Fruit fly (Drosophila melanogaster): ENCODE data around the gene Toll-9.
A peak's percentile ranks its signal among the peaks of the same experiment; 100 is the strongest.

Gene Toll-9

dm6 chr3L:20404515-20404914 is 38.0 kb upstream of the Toll-9 start:
- peak; percentile 5 for TF ChIP-seq HLHmδ (GFP tag; optimal IDR thresholded peaks at IDR 0.05)
- TF ChIP-seq CG10321 (GFP tag; IDR thresholded peaks at IDR 0.05), result no peak
- no peak for TF ChIP-seq Dbx (GFP tag; IDR thresholded peaks at IDR 0.05)
- TF ChIP-seq NC2β (GFP tag; optimal IDR thresholded peaks at IDR 0.05), result no peak
- no peak for TF ChIP-seq CG9797 (GFP tag; optimal IDR thresholded peaks at IDR 0.05)
- no peak for TF ChIP-seq lov (optimal IDR thresholded peaks at IDR 0.05)
- TF ChIP-seq lov (GFP tag; IDR thresholded peaks at IDR 0.05), result no peak
- 0 out of 3 replicates have a peak, but pooled peaks have one; percentile 22 for TF ChIP-seq ken (GFP tag; IDR thresholded peaks at IDR 0.05)
- TF ChIP-seq stwl (tag; optimal IDR thresholded peaks at IDR 0.05), result no peak
- no peak for TF ChIP-seq CG32532 (GFP tag; IDR thresholded peaks at IDR 0.05)
- no peak for TF ChIP-seq fru (optimal IDR thresholded peaks at IDR 0.05)
- no peak for TF ChIP-seq Drgx (GFP tag; IDR thresholded peaks at IDR 0.05)
- no peak for TF ChIP-seq Mad (GFP tag; optimal IDR thresholded peaks at IDR 0.05)
- no peak for TF ChIP-seq croc (GFP tag; conservative IDR thresholded peaks at IDR 0.05)
- no peak for TF ChIP-seq lmd (GFP tag; IDR thresholded peaks at IDR 0.05)
- no peak for TF ChIP-seq Optix (GFP tag; IDR thresholded peaks at IDR 0.05)
- no peak for TF ChIP-seq nerfin-1 (tag; optimal IDR thresholded peaks at IDR 0.05)
- TF ChIP-seq Neu2 (GFP tag; optimal IDR thresholded peaks at IDR 0.05; ENCODE audit: borderline replicate concordance), result no peak
- no peak for TF ChIP-seq Dek (tag; optimal IDR thresholded peaks at IDR 0.05)
- peak; percentile 69; the same call in 1 of the 3 replicates for TF ChIP-seq CG2199 (GFP tag; IDR thresholded peaks at IDR 0.05)
- TF ChIP-seq zf30C (GFP tag; optimal IDR thresholded peaks at IDR 0.05), result no peak
- no peak for TF ChIP-seq GATAe (GFP tag; conservative IDR thresholded peaks at IDR 0.05)
- no peak for TF ChIP-seq Ada2b (GFP tag; IDR thresholded peaks at IDR 0.05)
- peak; percentile 9; the same call in 1 of the 3 replicates for TF ChIP-seq ci (GFP tag; IDR thresholded peaks at IDR 0.05)
- no peak for TF ChIP-seq CG14441 (GFP tag; IDR thresholded peaks at IDR 0.05)
- peak; percentile 21 for TF ChIP-seq CG15479 (GFP tag; optimal IDR thresholded peaks at IDR 0.05)
- TF ChIP-seq Jarid2 (GFP tag; optimal IDR thresholded peaks at IDR 0.05), result no peak
- no peak for TF ChIP-seq tap (tag; optimal IDR thresholded peaks at IDR 0.05)
- no peak for TF ChIP-seq CG3847 (GFP tag; IDR thresholded peaks at IDR 0.05)
- TF ChIP-seq HLH4C (GFP tag; IDR thresholded peaks at IDR 0.05; ENCODE audit: partially characterized antibody), result no peak
- no peak for TF ChIP-seq ham (GFP tag; IDR thresholded peaks at IDR 0.05)
- TF ChIP-seq Spps (tag; optimal IDR thresholded peaks at IDR 0.05), result no peak
- no peak for TF ChIP-seq CoRest (tag; optimal IDR thresholded peaks at IDR 0.05)
- TF ChIP-seq Blimp-1 (GFP tag; optimal IDR thresholded peaks at IDR 0.05), result peak; percentile 93
- TF ChIP-seq BEAF-32 (GFP tag; optimal IDR thresholded peaks at IDR 0.05), result no peak
- peak; percentile 20 for TF ChIP-seq Med (GFP tag)
- no peak for TF ChIP-seq btn (GFP tag; optimal IDR thresholded peaks at IDR 0.05)
- no peak for TF ChIP-seq CG3065 (GFP tag; optimal IDR thresholded peaks at IDR 0.05)
- no peak for TF ChIP-seq CG9817 (tag; optimal IDR thresholded peaks at IDR 0.05)
- TF ChIP-seq CG9876 (GFP tag; optimal IDR thresholded peaks at IDR 0.05), result no peak
- TF ChIP-seq CG12104 (GFP tag; optimal IDR thresholded peaks at IDR 0.05), result no peak
- no peak for TF ChIP-seq CG6813 (GFP tag; optimal IDR thresholded peaks at IDR 0.05)
- TF ChIP-seq CG10431 (GFP tag; optimal IDR thresholded peaks at IDR 0.05), result no peak
- TF ChIP-seq Pdp1 (GFP tag; optimal IDR thresholded peaks at IDR 0.05), result no peak
- TF ChIP-seq CG1233 (GFP tag; optimal IDR thresholded peaks at IDR 0.05), result no peak
- TF ChIP-seq CG3281 (GFP tag; optimal IDR thresholded peaks at IDR 0.05), result no peak
- TF ChIP-seq onecut (GFP tag; IDR thresholded peaks at IDR 0.05), result no peak
- TF ChIP-seq ac (GFP tag; optimal IDR thresholded peaks at IDR 0.05), result no peak
- TF ChIP-seq CG13123 (GFP tag; optimal IDR thresholded peaks at IDR 0.05), result no peak
- TF ChIP-seq grau (tag; optimal IDR thresholded peaks at IDR 0.05), result no peak
- no peak for TF ChIP-seq sens (GFP tag)
- TF ChIP-seq CG11247 (GFP tag; IDR thresholded peaks at IDR 0.05), result no peak
- TF ChIP-seq MBD-R2 (GFP tag; IDR thresholded peaks at IDR 0.05), result no peak

Data from whole organism, embryonic.